Fruit fly (Drosophila melanogaster): ENCODE measurements around the gene Tsp39D.

The Tsp39D gene

DNA sequence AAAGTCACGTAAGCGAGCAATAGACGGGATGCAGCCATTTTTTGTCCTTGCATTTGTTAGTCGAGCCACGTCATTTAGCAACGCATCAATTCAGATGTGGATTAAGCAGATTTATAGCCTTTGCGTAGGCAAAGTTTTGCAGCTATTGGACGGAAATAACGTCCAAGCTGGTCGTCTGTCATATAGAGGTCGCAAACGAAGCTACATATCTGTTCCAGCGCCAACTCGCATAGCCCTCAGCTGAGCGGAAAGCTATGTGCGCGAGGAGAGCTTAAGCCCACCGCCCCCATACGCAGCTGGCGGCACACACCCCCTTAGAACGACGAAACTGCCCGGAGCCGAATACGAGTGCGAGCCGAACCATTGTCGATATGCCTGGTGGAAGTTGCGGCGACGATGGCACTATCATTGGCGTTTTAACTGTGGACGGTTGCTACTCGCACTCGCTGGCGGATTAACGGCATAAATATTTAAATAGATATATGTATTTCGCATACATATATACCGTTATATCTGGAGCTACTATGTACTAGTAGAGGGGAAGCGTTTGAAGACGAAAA, 35.5 kb downstream of the Tsp39D start, which contains the start of gene nrv3:
Gene nrv3 (plus strand): TSS at position 211 of the 560 bp plus-strand sequence.
- TF ChIP-seq CG5204 (GFP tag; optimal IDR thresholded peaks at IDR 0.05) (peak; percentile 15), Hr96 (GFP tag; optimal IDR thresholded peaks at IDR 0.05) (no peak), pad (GFP tag; optimal IDR thresholded peaks at IDR 0.05) (peak; percentile 19), tj (GFP tag; optimal IDR thresholded peaks at IDR 0.05) (no peak), cic (GFP tag; optimal IDR thresholded peaks at IDR 0.05) (peak; percentile 25), ovo (GFP tag; optimal IDR thresholded peaks at IDR 0.05) (peak; percentile 65)

DNA sequence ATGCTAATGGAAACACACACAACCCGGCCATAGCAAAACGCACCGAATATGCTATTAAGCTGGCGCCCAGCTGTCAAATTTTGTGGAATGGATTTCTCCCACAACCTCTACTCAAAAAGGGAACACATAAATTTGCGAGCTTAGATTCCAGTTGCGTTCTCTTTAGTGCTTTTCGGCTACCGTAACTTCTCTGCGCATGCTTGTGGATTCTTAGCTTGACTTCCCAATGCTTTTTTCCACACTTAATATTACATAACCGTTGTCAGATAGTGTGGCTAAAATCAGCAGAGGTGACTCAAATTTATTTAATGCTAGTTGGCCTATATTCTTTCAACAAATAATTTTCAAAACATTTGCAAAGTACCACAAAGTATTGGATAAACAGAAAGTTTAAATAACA, 37.0 kb downstream of the Tsp39D start:
- no peak for TF ChIP-seq bab1 (GFP tag; optimal IDR thresholded peaks at IDR 0.05)
- TF ChIP-seq CG14711 (tag; optimal IDR thresholded peaks at IDR 0.05) = no peak
- no peak for TF ChIP-seq pad (GFP tag; optimal IDR thresholded peaks at IDR 0.05)
- TF ChIP-seq Mnt (GFP tag; optimal IDR thresholded peaks at IDR 0.05) = no peak
- no peak for TF ChIP-seq CG11617 (GFP tag; optimal IDR thresholded peaks at IDR 0.05)
- no peak for TF ChIP-seq Crg-1 (GFP tag; optimal IDR thresholded peaks at IDR 0.05)
- TF ChIP-seq CG5204 (GFP tag; optimal IDR thresholded peaks at IDR 0.05) = no peak
- no peak for TF ChIP-seq ovo (GFP tag; optimal IDR thresholded peaks at IDR 0.05)
- TF ChIP-seq CG7045 (GFP tag; optimal IDR thresholded peaks at IDR 0.05) = no peak
- no peak for TF ChIP-seq cic (GFP tag; optimal IDR thresholded peaks at IDR 0.05)

DNA sequence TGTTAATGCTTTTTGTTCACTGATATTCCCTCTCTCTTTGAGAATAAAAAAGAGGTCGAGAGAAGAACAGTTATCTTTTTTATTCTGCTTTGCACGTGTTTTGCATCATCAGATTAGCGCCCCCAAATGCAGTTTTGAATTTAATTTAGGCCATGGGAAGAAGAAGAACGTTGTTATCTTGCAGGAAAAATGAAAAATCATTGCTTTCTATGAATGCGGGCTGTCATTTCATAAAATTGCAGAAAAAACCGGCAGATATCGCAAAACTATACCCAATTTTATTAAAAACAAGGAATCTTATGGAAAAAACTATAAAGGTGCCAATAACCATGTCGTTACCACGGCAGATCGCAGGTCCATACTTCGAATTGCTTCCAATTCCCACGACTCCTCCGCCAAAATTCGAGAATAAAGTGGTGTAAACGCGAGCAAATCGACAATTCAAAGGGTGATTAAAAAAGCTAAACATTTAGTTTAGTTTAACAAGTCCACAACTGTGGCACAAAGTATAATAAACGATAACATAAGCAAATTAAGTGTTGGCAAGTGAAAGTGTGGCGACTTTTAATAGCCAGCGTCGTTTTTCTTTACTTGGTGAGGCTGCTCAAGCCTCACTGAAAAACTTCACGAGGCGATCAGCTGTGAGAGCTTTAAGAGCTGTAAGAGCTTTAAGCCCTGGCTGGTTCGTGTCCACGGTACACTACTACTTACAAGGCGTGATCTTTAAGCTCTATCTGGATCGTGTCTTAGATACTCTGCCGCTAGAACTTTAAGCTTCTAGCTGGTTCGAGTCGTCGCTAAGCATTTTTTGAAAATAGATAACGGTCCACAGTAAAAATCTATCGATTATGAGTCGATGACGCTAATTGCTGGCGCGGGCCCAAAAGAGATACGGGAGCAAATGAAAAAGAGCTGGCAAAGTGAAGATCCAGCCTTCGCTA, 52.6 kb downstream of the Tsp39D start:
- TF ChIP-seq bab1 (GFP tag; optimal IDR thresholded peaks at IDR 0.05) = peak; percentile 54
- TF ChIP-seq kay (GFP tag; ENCODE audit: borderline replicate concordance) = no peak

All from whole organism, adult.